Fruit fly (Drosophila melanogaster) whole organism, wandering third instar larva: Measurements from ENCODE around the gene CG4404.

ENCODE experiments used
- CG32264 ChIP-seq: fragments of 200-800 bp; sonication (Bioruptor generic); optimal IDR thresholded peaks from 2 replicates; lab custom pipeline; 2016; ENCODE audit warnings: missing biosample characterization, missing genetic modification characterization
- CrebA ChIP-seq: fragments of 200-800 bp; sonication (Bioruptor generic); optimal IDR thresholded peaks from 2 replicates; lab custom pipeline; 2016; ENCODE audit warnings: missing biosample characterization, mild to moderate bottlenecking, missing genetic modification characterization, borderline replicate concordance
- Dfd ChIP-seq: fragments of >200 bp; optimal IDR thresholded peaks from 2 replicates; lab custom pipeline; 2017; ENCODE audit warnings: missing biosample characterization, missing genetic modification characterization
- Dif ChIP-seq: fragments of 200-275, 200-300 bp; sonication (Bioruptor generic); optimal IDR thresholded peaks from 2 replicates; lab custom pipeline; 2018; ENCODE audit warnings: missing biosample characterization, missing genetic modification characterization; ENCODE audit not compliant: partially characterized antibody
- GATAd ChIP-seq: sonication (Bioruptor generic); optimal IDR thresholded peaks from 2 replicates; lab custom pipeline; 2016; ENCODE audit warnings: missing biosample characterization, missing genetic modification characterization
- HLH106 ChIP-seq: fragments of 200-800 bp; optimal IDR thresholded peaks from 3 replicates; lab custom pipeline; 2019; ENCODE audit warnings: missing biosample characterization, mild to moderate bottlenecking, missing genetic modification characterization, moderate library complexity
- Hnf4 ChIP-seq: fragments of 200-800 bp; sonication (Bioruptor generic); optimal IDR thresholded peaks from 2 replicates; lab custom pipeline; 2016; ENCODE audit warnings: missing biosample characterization, mild to moderate bottlenecking, missing genetic modification characterization
- Hr83 ChIP-seq: fragments of 200-300 bp; sonication (Bioruptor generic); optimal IDR thresholded peaks from 2 replicates; lab custom pipeline; 2016; ENCODE audit warnings: missing biosample characterization, mild to moderate bottlenecking, missing genetic modification characterization, moderate library complexity; ENCODE audit not compliant: poor library complexity, severe bottlenecking
- Mio ChIP-seq: sonication (Bioruptor generic); optimal IDR thresholded peaks from 2 replicates; lab custom pipeline; 2016; ENCODE audit warnings: missing biosample characterization, missing genetic modification characterization
- Myc ChIP-seq: fragments of >200 bp; optimal IDR thresholded peaks from 2 replicates; lab custom pipeline; 2017
- N ChIP-seq: fragments of >200 bp; optimal IDR thresholded peaks from 2 replicates; lab custom pipeline; 2018; ENCODE audit warnings: missing biosample characterization, missing external identifiers, missing genetic modification characterization
- OdsH ChIP-seq: fragments of 200-800 bp; sonication (Bioruptor generic); optimal IDR thresholded peaks from 2 replicates; lab custom pipeline; 2016; ENCODE audit warnings: missing biosample characterization, mild to moderate bottlenecking, missing genetic modification characterization
- Rel ChIP-seq, 2 experiments: fragments of 200-800 bp; sonication (Bioruptor generic) in 1 of 2; optimal IDR thresholded peaks; 2 replicates in 1 of 2; 3 replicates in 1 of 2; lab custom pipeline; 2016 to 2019; ENCODE audit warnings: mild to moderate bottlenecking in 2 of 2, missing biosample characterization in 2 of 2, missing genetic modification characterization in 2 of 2, moderate library complexity in 1 of 2
- Sp1 ChIP-seq: fragments of 200-800 bp; sonication (Bioruptor generic); optimal IDR thresholded peaks from 3 replicates; lab custom pipeline; 2019; ENCODE audit warnings: missing biosample characterization, mild to moderate bottlenecking, missing genetic modification characterization, moderate library complexity
- Vsx2 ChIP-seq: fragments of 200-300, 225-300 bp; sonication (Bioruptor generic); optimal IDR thresholded peaks from 2 replicates; lab custom pipeline; 2018; ENCODE audit warnings: missing biosample characterization, missing genetic modification characterization; ENCODE audit not compliant: partially characterized antibody
- br ChIP-seq: fragments of 200-800 bp; sonication (Bioruptor generic); optimal IDR thresholded peaks from 2 replicates; lab custom pipeline; 2016; ENCODE audit warnings: missing biosample characterization, missing genetic modification characterization
- dl ChIP-seq, 2 experiments: fragments of 175-275, 200-275 bp in 1 of 2; fragments of 200-275 bp in 1 of 2; sonication (Bioruptor generic); optimal IDR thresholded peaks; lab custom pipeline; 2018; ENCODE audit warnings: mild to moderate bottlenecking in 2 of 2, missing biosample characterization in 2 of 2, missing genetic modification characterization in 2 of 2, moderate library complexity in 2 of 2; ENCODE audit not compliant: partially characterized antibody in 2 of 2, insufficient read depth in 1 of 2
- dmrt93B ChIP-seq: fragments of 200-800 bp; sonication (Bioruptor generic); optimal IDR thresholded peaks from 2 replicates; lab custom pipeline; 2018; ENCODE audit warnings: missing biosample characterization, mild to moderate bottlenecking, missing genetic modification characterization
- ey ChIP-seq: fragments of 200-800 bp; sonication (Bioruptor generic); optimal IDR thresholded peaks from 2 replicates; lab custom pipeline; 2016; ENCODE audit warnings: missing biosample characterization, missing genetic modification characterization
- foxo ChIP-seq, 2 experiments: fragments of 200-800 bp; sonication (Bioruptor generic); optimal IDR thresholded peaks; 2 replicates in 1 of 2; 3 replicates in 1 of 2; lab custom pipeline; 2016 to 2017; ENCODE audit warnings: missing biosample characterization in 2 of 2, missing genetic modification characterization in 2 of 2
- fru ChIP-seq: fragments of 200-800 bp; sonication (Bioruptor generic); optimal IDR thresholded peaks from 3 replicates; lab custom pipeline; 2016; ENCODE audit warnings: missing biosample characterization, mild to moderate bottlenecking, missing genetic modification characterization
- h ChIP-seq: fragments of 200-800 bp; sonication (Bioruptor generic); optimal IDR thresholded peaks from 3 replicates; lab custom pipeline; 2016; ENCODE audit warnings: missing biosample characterization, mild to moderate bottlenecking, missing genetic modification characterization
- lola ChIP-seq: fragments of >200 bp; optimal IDR thresholded peaks from 2 replicates; lab custom pipeline; 2017; ENCODE audit warnings: missing biosample characterization, missing genetic modification characterization
- psq ChIP-seq: fragments of 200-800 bp; sonication (Bioruptor generic); optimal IDR thresholded peaks from 3 replicates; lab custom pipeline; 2017; ENCODE audit warnings: missing biosample characterization, mild to moderate bottlenecking, missing genetic modification characterization, moderate library complexity
- rgr ChIP-seq: fragments of 200-800 bp; sonication (Bioruptor generic); optimal IDR thresholded peaks from 3 replicates; lab custom pipeline; 2016; ENCODE audit warnings: missing biosample characterization, mild to moderate bottlenecking, missing genetic modification characterization
- sage ChIP-seq: fragments of 200-800 bp; sonication (Bioruptor generic); optimal IDR thresholded peaks from 2 replicates; lab custom pipeline; 2016; ENCODE audit warnings: missing biosample characterization, mild to moderate bottlenecking, missing genetic modification characterization
- sv ChIP-seq: fragments of 200-800 bp; sonication (Bioruptor generic); optimal IDR thresholded peaks from 3 replicates; lab custom pipeline; 2016; ENCODE audit warnings: missing biosample characterization, missing genetic modification characterization
- usp ChIP-seq: fragments of >200 bp; optimal IDR thresholded peaks from 2 replicates; lab custom pipeline; 2017; ENCODE audit warnings: missing biosample characterization, missing genetic modification characterization
- woc ChIP-seq: sonication (Bioruptor generic); optimal IDR thresholded peaks from 2 replicates; lab custom pipeline; 2016; ENCODE audit warnings: missing biosample characterization, mild to moderate bottlenecking, missing genetic modification characterization

The CG4404 gene

DNA sequence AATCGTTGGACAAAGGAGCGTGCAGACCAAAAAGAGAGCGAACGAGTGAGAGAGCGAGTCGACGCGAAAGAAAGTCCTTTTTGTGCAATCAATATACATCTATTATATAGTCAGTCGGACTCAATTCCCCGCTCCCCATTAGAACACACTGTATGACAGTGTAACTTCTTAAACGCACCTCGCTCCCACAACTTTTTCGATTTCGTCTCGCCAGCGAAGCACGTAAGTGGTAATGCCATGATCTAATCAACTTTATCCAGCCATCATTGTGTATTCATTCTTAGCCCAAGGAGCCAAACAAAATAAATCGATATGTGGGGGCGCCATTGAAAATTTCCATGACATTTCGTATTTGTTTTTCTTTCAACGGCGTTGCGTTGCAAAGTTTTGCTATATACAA, 33.2 kb upstream of the CG4404 start:
- TF ChIP-seq dl (GFP tag; optimal IDR thresholded peaks at IDR 0.05; lab: Kevin White, UChicago; ENCODE audit: insufficient read depth in 1 of 2, partially characterized antibody in 2 of 2), result no peak
- TF ChIP-seq Dif (GFP tag; lab: Kevin White, UChicago), result no peak

DNA sequence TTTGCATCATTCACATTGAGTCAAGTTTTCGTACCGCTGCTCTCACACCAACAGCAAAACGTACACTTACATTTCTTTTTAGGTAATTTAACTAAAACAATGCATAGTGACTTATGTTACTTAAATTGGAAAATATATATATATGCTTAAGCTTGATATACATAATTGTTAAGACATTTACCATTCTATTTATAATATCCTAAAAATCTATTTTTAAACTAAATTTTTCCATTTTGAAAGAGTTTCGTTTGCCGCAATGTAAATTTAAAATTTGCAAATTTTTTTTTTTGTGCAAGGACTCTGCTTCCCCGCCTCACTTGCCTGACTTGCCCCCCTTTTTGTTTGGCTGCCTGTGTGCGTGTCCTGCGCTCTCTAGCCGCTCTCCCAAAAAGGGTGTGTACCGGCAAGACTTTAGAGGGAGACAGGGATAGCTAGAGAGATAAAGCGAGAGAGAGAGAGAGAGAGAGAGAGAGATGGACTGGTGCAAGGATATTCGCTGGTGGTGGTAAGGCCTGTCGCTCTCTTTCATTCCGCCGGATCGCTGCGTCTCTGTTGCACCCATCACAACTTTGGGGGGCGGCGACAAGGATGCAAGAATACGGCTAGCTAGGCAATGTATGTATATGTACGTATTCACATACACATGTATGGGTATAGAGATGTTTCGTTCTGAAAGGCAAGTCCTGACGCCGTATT, 32.2 kb upstream of the CG4404 start:
- TF ChIP-seq woc (GFP tag; lab: Kevin White, UChicago), result no peak
- TF ChIP-seq CrebA, result no peak
- TF ChIP-seq HLH106 (tag; lab: Kevin White, UChicago), result peak; percentile 28
- TF ChIP-seq Sp1 (GFP tag; lab: Kevin White, UChicago), result peak; percentile 37

DNA sequence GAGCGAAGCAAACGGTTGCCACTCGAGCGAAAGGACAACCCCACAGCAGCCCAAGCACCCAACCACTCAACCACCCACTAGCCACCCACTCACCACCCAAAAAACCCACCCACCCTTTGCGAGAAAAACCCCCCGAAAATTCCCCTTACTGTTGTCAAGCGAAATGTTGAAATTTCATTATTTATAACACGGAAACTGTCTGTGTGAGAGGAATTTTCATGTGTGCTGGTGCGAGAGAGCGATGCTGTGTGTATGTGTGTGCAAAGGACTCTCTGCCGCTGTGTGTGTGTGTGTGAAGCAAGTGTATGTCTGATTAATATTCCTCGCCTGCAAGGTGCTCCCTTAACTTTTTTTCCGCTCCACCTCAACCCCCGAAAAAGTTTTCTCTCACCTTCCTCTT, 24.0 kb upstream of the CG4404 start:
- TF ChIP-seq Rel (GFP tag; optimal IDR thresholded peaks at IDR 0.05; lab: Kevin White, UChicago), result no peak
- no peak for TF ChIP-seq Rel (tag; optimal IDR thresholded peaks at IDR 0.05; lab: Kevin White, UChicago)

DNA sequence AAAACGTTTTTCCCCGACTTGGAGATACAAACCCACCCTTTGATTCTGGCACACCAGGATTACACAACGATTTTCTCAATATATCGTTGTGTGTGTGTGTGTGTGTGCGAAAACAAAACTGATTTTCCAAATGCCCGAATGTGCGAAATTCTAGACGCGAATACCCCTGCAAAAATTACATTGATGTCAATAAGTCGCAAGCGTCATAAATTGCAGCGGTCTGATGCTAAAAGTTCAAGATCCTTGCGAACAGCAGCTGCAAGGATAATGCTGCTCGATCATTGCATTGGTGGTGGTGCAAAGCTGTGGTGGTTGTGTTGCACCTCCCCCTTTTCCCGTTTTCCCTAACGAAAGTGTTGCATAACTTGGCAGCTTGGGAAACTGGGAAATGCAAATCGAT, 21.8 kb upstream of the CG4404 start:
- no peak for TF ChIP-seq h (GFP tag; lab: Kevin White, UChicago)
- no peak for TF ChIP-seq fru (GFP tag; lab: Kevin White, UChicago)
- no peak for TF ChIP-seq woc (GFP tag; lab: Kevin White, UChicago)
- no peak for TF ChIP-seq psq
- TF ChIP-seq N (GFP tag; lab: Kevin White, UChicago), result no peak
- no peak for TF ChIP-seq OdsH
- TF ChIP-seq HLH106 (tag; lab: Kevin White, UChicago), result no peak
- no peak for TF ChIP-seq dl (GFP tag; optimal IDR thresholded peaks at IDR 0.05; lab: Kevin White, UChicago; ENCODE audit: insufficient read depth in 1 of 2, partially characterized antibody in 2 of 2)
- TF ChIP-seq, all 38 proteins: peak for 0

DNA sequence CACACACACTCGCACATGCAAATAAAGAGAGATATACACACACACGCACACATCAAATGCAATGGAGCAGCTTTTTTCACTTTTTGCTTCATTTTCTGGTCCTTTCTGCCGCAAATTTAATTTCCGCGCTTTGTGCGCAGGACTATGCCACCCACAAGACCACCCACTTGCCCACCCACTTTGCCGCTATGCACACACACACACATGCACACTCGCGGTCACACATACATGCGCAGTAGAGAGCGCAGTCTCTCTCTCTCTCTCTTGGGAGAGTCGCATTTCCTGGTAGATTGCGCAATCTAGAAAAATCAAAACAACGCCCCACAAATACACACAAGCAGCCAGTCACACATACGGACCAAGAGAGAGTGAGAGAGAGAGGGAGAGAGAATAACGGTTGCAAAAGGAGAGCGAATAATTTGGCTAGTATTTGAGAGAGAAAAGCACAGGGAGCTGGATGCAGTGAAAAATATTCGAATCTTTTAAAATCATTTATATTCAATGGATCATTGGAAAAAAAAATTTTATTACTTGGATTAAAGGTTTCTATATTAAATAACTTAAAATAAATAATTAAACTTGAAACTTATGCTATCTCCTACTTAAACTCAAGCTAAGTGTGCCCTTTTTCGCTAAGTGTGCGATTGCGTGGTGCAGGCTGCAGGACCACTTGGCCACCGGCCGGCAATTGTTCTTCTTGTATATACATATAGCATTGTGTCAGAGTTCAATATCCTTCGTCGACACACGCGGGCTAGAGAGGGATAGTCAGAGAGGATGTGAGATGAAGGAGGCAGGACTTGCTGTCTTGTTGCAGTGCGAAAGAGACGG, 19.8 kb upstream of the CG4404 start:
- TF ChIP-seq sv (peak; percentile 13), fru (GFP tag; lab: Kevin White, UChicago) (peak; percentile 53), HLH106 (tag; lab: Kevin White, UChicago) (peak; percentile 30), Dfd (GFP tag; lab: Kevin White, UChicago) (peak; percentile 37), psq (peak; percentile 23), foxo (GFP tag; optimal IDR thresholded peaks at IDR 0.05; lab: Kevin White, UChicago) (peak in 1 of 2 experiments; percentile 61), CrebA (no peak), OdsH (peak; percentile 12), Hnf4 (GFP tag; lab: Kevin White, UChicago) (no peak), Sp1 (GFP tag; lab: Kevin White, UChicago) (peak; percentile 44), woc (GFP tag; lab: Kevin White, UChicago) (no peak), h (GFP tag; lab: Kevin White, UChicago) (peak; percentile 1)

DNA sequence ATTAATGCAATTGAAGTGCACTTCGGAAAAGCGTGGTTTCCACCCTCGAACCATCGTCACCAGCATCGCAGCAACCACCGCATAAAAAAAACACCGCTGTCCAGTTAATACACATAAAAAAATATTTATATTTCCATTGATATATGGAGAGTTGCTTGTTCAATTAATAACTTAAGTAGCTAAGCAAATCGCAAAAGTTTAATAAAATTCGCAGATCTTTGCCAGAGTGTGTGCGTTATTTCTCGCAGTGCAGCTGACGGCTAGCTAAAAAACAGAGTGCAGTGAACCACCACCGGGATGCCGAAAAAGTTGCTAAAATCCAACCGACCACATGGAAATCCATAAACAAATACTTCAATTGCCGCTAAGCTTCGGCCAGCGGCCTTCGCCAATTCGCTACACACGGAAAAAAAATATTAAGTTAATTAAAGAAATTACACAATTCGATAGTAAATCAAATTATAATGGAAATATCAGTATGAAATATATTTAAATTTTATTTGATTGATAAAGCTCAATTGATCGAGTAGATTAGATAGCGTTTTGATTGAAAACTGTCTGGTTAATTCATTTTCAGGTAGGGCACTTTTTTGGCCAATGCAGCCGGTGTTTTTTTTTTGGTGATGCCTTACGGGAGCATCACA, 17.6 kb upstream of the CG4404 start:
- TF ChIP-seq sage (GFP tag; lab: Kevin White, UChicago) (no peak), sv (no peak), ey (peak; percentile 7), fru (GFP tag; lab: Kevin White, UChicago) (peak; percentile 56), Mio (GFP tag; lab: Kevin White, UChicago) (no peak), N (GFP tag; lab: Kevin White, UChicago) (no peak), OdsH (peak; percentile 8), usp (no peak), Hr83 (GFP tag; lab: Kevin White, UChicago) (no peak), woc (GFP tag; lab: Kevin White, UChicago) (no peak), dmrt93B (GFP tag; lab: Kevin White, UChicago) (peak; percentile 36), psq (peak; percentile 35), br (GFP tag; lab: Kevin White, UChicago) (peak; percentile 21), CG32264 (GFP tag; lab: Kevin White, UChicago) (no peak), Sp1 (GFP tag; lab: Kevin White, UChicago) (peak; percentile 63), foxo (GFP tag; optimal IDR thresholded peaks at IDR 0.05; lab: Kevin White, UChicago) (peak in 1 of 2 experiments; percentile 39), lola (GFP tag; lab: Kevin White, UChicago) (no peak), dl (GFP tag; optimal IDR thresholded peaks at IDR 0.05; lab: Kevin White, UChicago; ENCODE audit: insufficient read depth in 1 of 2, partially characterized antibody in 2 of 2) (no peak), h (GFP tag; lab: Kevin White, UChicago) (peak; percentile 37), GATAd (GFP tag; lab: Kevin White, UChicago) (no peak), HLH106 (tag; lab: Kevin White, UChicago) (peak; percentile 26), rgr (GFP tag; lab: Kevin White, UChicago) (peak; percentile 6), Dif (GFP tag; lab: Kevin White, UChicago) (no peak), Vsx2 (GFP tag; lab: Kevin White, UChicago) (no peak), Myc (lab: Kevin White, UChicago) (no peak), Dfd (GFP tag; lab: Kevin White, UChicago) (no peak)
